Worm (Caenorhabditis elegans) whole organism, young adult: Measurements from ENCODE around the gene doxa-1.
A peak's percentile ranks its signal among the peaks of the same experiment; 100 is the strongest.

Source experiments
- B0019.2 ChIP-seq: fragments of 200-800 bp; sonication (Bioruptor generic); conservative IDR thresholded peaks from 2 replicates; pipeline ENCODE4 v1.3.6; 2022; ENCODE audit warnings: missing genetic modification reagents, missing genetic modification characterization, missing compliant biosample characterization
- B0035.1 ChIP-seq: sonication (generic microtip); optimal IDR thresholded peaks from 2 replicates; lab custom pipeline; 2016; ENCODE audit warnings: missing genetic modification characterization, mild to moderate bottlenecking, missing compliant biosample characterization, missing genotype, missing genetic modification reagents
- C06A6.2 ChIP-seq: fragments of 200-800 bp; sonication (Bioruptor generic); conservative IDR thresholded peaks from 2 replicates; pipeline ENCODE4 v1.3.6; 2022; ENCODE audit warnings: missing genetic modification characterization, missing compliant biosample characterization
- F22D6.2 ChIP-seq: sonication (generic microtip); optimal IDR thresholded peaks from 2 replicates; lab custom pipeline; 2016; ENCODE audit warnings: mild to moderate bottlenecking, missing genetic modification characterization, missing compliant biosample characterization
- F39B2.1 ChIP-seq: fragments of 200-800 bp; sonication (Bioruptor generic); IDR thresholded peaks from 2 replicates; pipeline ENCODE4 v1.3.6; 2022; ENCODE audit warnings: missing genetic modification reagents, missing genetic modification characterization, missing compliant biosample characterization
- F57A8.1 ChIP-seq: fragments of 200-800 bp; sonication (Bioruptor generic); optimal IDR thresholded peaks from 2 replicates; lab custom pipeline; 2018; ENCODE audit warnings: mild to moderate bottlenecking, missing genetic modification characterization, moderate library complexity, missing compliant biosample characterization
- F57C9.4 ChIP-seq: sonication (generic microtip); optimal IDR thresholded peaks from 2 replicates; lab custom pipeline; 2017; ENCODE audit warnings: mild to moderate bottlenecking, missing genetic modification characterization, missing compliant biosample characterization
- Y53G8AR.9 ChIP-seq: fragments of 200-800 bp; sonication (Bioruptor generic); conservative IDR thresholded peaks from 2 replicates; pipeline ENCODE4 v1.3.6; 2022; ENCODE audit warnings: missing genetic modification reagents, missing genetic modification characterization, missing compliant biosample characterization
- Y67H2A.10 ChIP-seq: fragments of 200-800 bp; sonication (Bioruptor generic); conservative IDR thresholded peaks from 2 replicates; pipeline ENCODE4 v1.3.6; 2022; ENCODE audit warnings: missing genetic modification reagents, missing genetic modification characterization, missing compliant biosample characterization
- akir-1 ChIP-seq: fragments of 200-800 bp; sonication (Bioruptor generic); optimal IDR thresholded peaks from 2 replicates; lab custom pipeline; 2018; ENCODE audit warnings: mild to moderate bottlenecking, missing genetic modification characterization, moderate library complexity, missing compliant biosample characterization
- attf-3 ChIP-seq: fragments of 200-800 bp; sonication (Bioruptor generic); conservative IDR thresholded peaks from 2 replicates; pipeline ENCODE4 v1.3.6; 2022; ENCODE audit warnings: missing genetic modification reagents, missing genetic modification characterization, missing compliant biosample characterization
- attf-5 ChIP-seq: fragments of 200-800 bp; sonication (Bioruptor generic); optimal IDR thresholded peaks from 2 replicates; lab custom pipeline; 2018; ENCODE audit warnings: mild to moderate bottlenecking, missing genetic modification characterization, missing compliant biosample characterization
- bed-1 ChIP-seq: fragments of 200-800 bp; sonication (Bioruptor generic); IDR thresholded peaks from 2 replicates; pipeline ENCODE4 v1.3.6; 2022; ENCODE audit warnings: missing genetic modification reagents, missing genetic modification characterization, missing compliant biosample characterization
- bed-2 ChIP-seq: fragments of 200-800 bp; sonication (Bioruptor generic); IDR thresholded peaks from 2 replicates; pipeline ENCODE4 v1.3.6; 2022; ENCODE audit warnings: missing genetic modification reagents, missing genetic modification characterization, missing compliant biosample characterization
- ccch-3 ChIP-seq: fragments of 200-800 bp; sonication (Bioruptor generic); optimal IDR thresholded peaks from 2 replicates; lab custom pipeline; 2018; ENCODE audit warnings: mild to moderate bottlenecking, missing genetic modification characterization, missing compliant biosample characterization
- ceh-40 ChIP-seq: fragments of 200-800 bp; sonication (Bioruptor generic); IDR thresholded peaks from 2 replicates; pipeline ENCODE4 v1.3.6; 2022; ENCODE audit warnings: missing genetic modification characterization, missing compliant biosample characterization
- dpff-1 ChIP-seq: sonication (generic microtip); optimal IDR thresholded peaks from 2 replicates; lab custom pipeline; 2017; ENCODE audit warnings: mild to moderate bottlenecking, missing genetic modification characterization, missing compliant biosample characterization
- dpl-1 ChIP-seq: fragments of 150-350 bp; optimal IDR thresholded peaks from 2 replicates; lab custom pipeline; 2014; ENCODE audit warnings: missing biosample characterization, missing genetic modification reagents, missing genetic modification characterization
- efl-1 ChIP-seq: fragments of 150-350 bp; optimal IDR thresholded peaks from 2 replicates; lab custom pipeline; 2014; ENCODE audit warnings: missing biosample characterization, missing genetic modification reagents, missing genetic modification characterization
- egrh-3 ChIP-seq: fragments of 200-800 bp; sonication (Bioruptor generic); IDR thresholded peaks from 2 replicates; pipeline ENCODE4 v1.3.6; 2022; ENCODE audit warnings: missing genetic modification reagents, missing genetic modification characterization, missing compliant biosample characterization
- gei-17 ChIP-seq: fragments of 200-800 bp; sonication (Bioruptor generic); optimal IDR thresholded peaks from 2 replicates; lab custom pipeline; 2018; ENCODE audit warnings: mild to moderate bottlenecking, missing genetic modification characterization, missing compliant biosample characterization
- hlh-12 ChIP-seq: sonication (generic microtip); optimal IDR thresholded peaks from 2 replicates; lab custom pipeline; 2016; ENCODE audit warnings: missing genetic modification characterization, missing compliant biosample characterization
- hmg-1.2 ChIP-seq: fragments of 200-800 bp; sonication (Bioruptor generic); IDR thresholded peaks from 2 replicates; pipeline ENCODE4 v1.3.6; 2022; ENCODE audit warnings: missing genetic modification reagents, missing genetic modification characterization, missing compliant biosample characterization
- hsf-1 ChIP-seq: fragments of 200-800 bp; sonication (Bioruptor generic); IDR thresholded peaks from 2 replicates; pipeline ENCODE4 v1.3.6; 2022; ENCODE audit warnings: missing genetic modification reagents, missing genetic modification characterization, missing compliant biosample characterization
- let-607 ChIP-seq, 2 experiments: fragments of 200-800 bp in 1 of 2; sonication (Bioruptor generic) in 1 of 2; sonication (generic microtip) in 1 of 2; optimal IDR thresholded peaks; 2 replicates each; lab custom pipeline; 2016 to 2018; ENCODE audit warnings: mild to moderate bottlenecking in 2 of 2, missing compliant biosample characterization in 2 of 2, missing genetic modification characterization in 2 of 2, moderate library complexity in 2 of 2, missing genotype in 1 of 2
- lsy-27 ChIP-seq: sonication (generic microtip); optimal IDR thresholded peaks from 2 replicates; lab custom pipeline; 2017; ENCODE audit warnings: missing genetic modification characterization, mild to moderate bottlenecking, missing compliant biosample characterization, antibody characterized with exemption, missing genotype, borderline replicate concordance; ENCODE audit not compliant: insufficient read depth
- madf-10 ChIP-seq: sonication (generic microtip); optimal IDR thresholded peaks from 2 replicates; lab custom pipeline; 2016; ENCODE audit warnings: mild to moderate bottlenecking, missing genetic modification characterization, missing compliant biosample characterization
- mcd-1 ChIP-seq: fragments of 200-800 bp; sonication (Bioruptor generic); IDR thresholded peaks from 2 replicates; pipeline ENCODE4 v1.3.6; 2022; ENCODE audit warnings: missing genetic modification reagents, missing genetic modification characterization, missing compliant biosample characterization
- nfya-1 ChIP-seq: sonication (generic microtip); optimal IDR thresholded peaks from 2 replicates; lab custom pipeline; 2017; ENCODE audit warnings: antibody characterized with exemption, missing compliant biosample characterization, missing genetic modification characterization, borderline replicate concordance; ENCODE audit not compliant: insufficient read depth
- nfya-2 ChIP-seq: fragments of 200-800 bp; sonication (Bioruptor generic); IDR thresholded peaks from 2 replicates; pipeline ENCODE4 v1.3.6; 2022; ENCODE audit warnings: missing genetic modification reagents, missing genetic modification characterization, missing compliant biosample characterization
- nhr-27 ChIP-seq: fragments of 200-800 bp; sonication (Bioruptor generic); optimal IDR thresholded peaks from 2 replicates; lab custom pipeline; 2018; ENCODE audit warnings: mild to moderate bottlenecking, missing genetic modification characterization, moderate library complexity, missing compliant biosample characterization
- rpc-1 ChIP-seq, 2 experiments: fragments of 150-350 bp in 1 of 2; sonication (generic microtip) in 1 of 2; optimal IDR thresholded peaks; 2 replicates each; lab custom pipeline; 2014 to 2018; ENCODE audit warnings: missing biosample characterization in 1 of 2, missing genetic modification characterization in 1 of 2, missing genetic modification reagents in 1 of 2, missing genotype in 1 of 2
- sdz-38 ChIP-seq: sonication (generic microtip); optimal IDR thresholded peaks from 2 replicates; lab custom pipeline; 2016; ENCODE audit warnings: missing genotype, missing genetic modification characterization, missing compliant biosample characterization
- snpc-1.1 ChIP-seq: sonication (generic microtip); optimal IDR thresholded peaks from 2 replicates; lab custom pipeline; 2017; ENCODE audit warnings: missing genetic modification characterization, mild to moderate bottlenecking, missing compliant biosample characterization, antibody characterized with exemption, moderate library complexity, missing genotype, missing genetic modification reagents; ENCODE audit not compliant: insufficient read depth
- unc-130 ChIP-seq: sonication (generic microtip); optimal IDR thresholded peaks from 2 replicates; lab custom pipeline; 2016; ENCODE audit warnings: missing genetic modification reagents, missing genetic modification characterization, missing compliant biosample characterization
- zim-3 ChIP-seq: sonication (generic microtip); optimal IDR thresholded peaks from 2 replicates; lab custom pipeline; 2017; ENCODE audit warnings: mild to moderate bottlenecking, missing genetic modification characterization, moderate library complexity, missing compliant biosample characterization
- ztf-22 ChIP-seq: fragments of 200-800 bp; sonication (Bioruptor generic); optimal IDR thresholded peaks from 2 replicates; lab custom pipeline; 2018; ENCODE audit warnings: mild to moderate bottlenecking, missing genetic modification characterization, moderate library complexity, missing compliant biosample characterization
- ztf-26 ChIP-seq: sonication (generic microtip); optimal IDR thresholded peaks from 2 replicates; lab custom pipeline; 2017; ENCODE audit warnings: missing genetic modification characterization, missing compliant biosample characterization
- ztf-6 ChIP-seq: fragments of 200-800 bp; sonication (Bioruptor generic); IDR thresholded peaks from 2 replicates; pipeline ENCODE4 v1.3.6; 2022; ENCODE audit warnings: missing genetic modification reagents, missing genetic modification characterization, missing compliant biosample characterization

The doxa-1 gene

DNA sequence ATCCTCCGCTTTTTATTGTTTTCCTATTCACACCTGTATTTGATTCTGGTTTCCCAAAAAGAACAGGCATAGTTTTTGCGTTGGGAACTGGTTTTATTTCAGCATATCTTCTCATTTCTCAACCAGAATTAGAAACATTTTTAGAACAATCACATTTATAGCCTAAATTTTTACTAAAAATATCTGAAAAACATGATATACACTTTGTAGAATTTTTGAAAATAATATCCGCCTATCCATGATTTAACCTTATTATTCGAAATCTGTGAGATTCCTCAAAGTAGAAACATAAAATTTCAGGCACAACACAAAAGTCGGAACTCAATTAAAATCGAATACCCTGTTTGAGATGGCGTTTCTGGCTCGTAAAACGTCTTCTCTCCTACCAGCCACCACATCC, 20.1 kb upstream of the doxa-1 start, which contains the start of gene acdh-6:
acdh-6 (plus strand) TSS at position 301 of the 400 bp plus-strand sequence.
- TF ChIP-seq dpl-1 (GFP tag; lab: Kevin White, UChicago) (no peak), bed-2 (GFP tag; lab: Robert Waterston, UW) (no peak), dpff-1 (tag; lab: Kevin White, UChicago) (no peak), let-607 (tag; optimal IDR thresholded peaks at IDR 0.05; lab: Kevin White, UChicago) (no peak), lsy-27 (tag; lab: Kevin White, UChicago) (no peak), akir-1 (GFP tag; lab: Kevin White, UChicago) (no peak), F57A8.1 (GFP tag; lab: Kevin White, UChicago) (no peak), gei-17 (GFP tag; lab: Kevin White, UChicago) (no peak), Y53G8AR.9 (GFP tag; lab: Robert Waterston, UW) (no peak), efl-1 (GFP tag; lab: Kevin White, UChicago) (no peak), B0019.2 (GFP tag; lab: Robert Waterston, UW) (no peak), attf-3 (GFP tag; lab: Robert Waterston, UW) (no peak), rpc-1 (optimal IDR thresholded peaks at IDR 0.05; lab: Kevin White, UChicago) (no peak), rpc-1 (tag; optimal IDR thresholded peaks at IDR 0.05; lab: Kevin White, UChicago) (no peak), ztf-6 (GFP tag; lab: Robert Waterston, UW) (no peak), ztf-22 (no peak), B0035.1 (no peak), ceh-40 (no peak), mcd-1 (GFP tag; lab: Robert Waterston, UW) (no peak), Y67H2A.10 (no peak)

DNA sequence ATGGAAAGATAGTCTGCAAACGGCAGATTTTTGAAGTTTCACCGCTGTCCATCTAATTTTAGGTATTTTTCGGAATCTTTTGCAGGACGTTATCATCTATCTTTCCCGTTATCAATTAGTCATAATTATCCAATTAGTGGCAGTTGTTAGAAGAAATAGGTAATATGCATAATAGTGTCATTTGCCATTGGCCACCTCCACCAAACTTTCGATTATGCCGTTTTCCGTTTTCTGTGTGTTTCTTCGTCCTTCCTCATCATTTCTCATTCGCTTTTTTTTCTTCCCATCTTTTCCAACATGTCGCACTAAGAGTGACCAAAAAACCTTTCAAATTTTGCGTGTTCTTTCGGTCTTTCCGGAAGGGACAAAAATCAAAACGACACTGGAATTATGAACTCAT, 16.5 kb upstream of the doxa-1 start:
- no peak for TF ChIP-seq C06A6.2 (GFP tag; lab: Robert Waterston, UW)
- TF ChIP-seq snpc-1.1 (tag; lab: Kevin White, UChicago) = no peak
- no peak for TF ChIP-seq hsf-1 (GFP tag; lab: Robert Waterston, UW)
- TF ChIP-seq ztf-26 = no peak

DNA sequence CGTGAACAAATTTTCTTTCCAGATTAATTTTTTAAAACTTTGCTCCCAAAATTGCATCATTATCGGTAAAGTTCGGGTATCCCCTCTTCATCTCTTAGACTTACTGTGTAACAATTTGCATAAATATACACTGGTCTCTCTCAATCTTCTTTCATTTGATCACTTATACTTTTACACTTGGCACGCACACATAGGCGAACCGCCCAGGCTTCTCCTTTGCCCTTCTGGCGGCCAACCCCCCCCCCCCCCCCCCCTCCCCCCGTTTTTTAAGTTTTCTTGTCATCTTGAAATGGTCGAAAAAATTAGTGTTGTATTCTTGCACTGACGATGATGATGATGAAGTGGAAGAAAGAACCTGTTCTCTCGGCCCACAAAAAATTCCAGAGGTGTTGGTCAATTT, 10.6 kb upstream of the doxa-1 start:
- TF ChIP-seq attf-3 (GFP tag; lab: Robert Waterston, UW) (no peak), nfya-2 (GFP tag; lab: Robert Waterston, UW) (no peak), ccch-3 (GFP tag; lab: Kevin White, UChicago) (no peak), egrh-3 (GFP tag; lab: Robert Waterston, UW) (peak; percentile 72; the same call in 1 of the 2 replicates)

DNA sequence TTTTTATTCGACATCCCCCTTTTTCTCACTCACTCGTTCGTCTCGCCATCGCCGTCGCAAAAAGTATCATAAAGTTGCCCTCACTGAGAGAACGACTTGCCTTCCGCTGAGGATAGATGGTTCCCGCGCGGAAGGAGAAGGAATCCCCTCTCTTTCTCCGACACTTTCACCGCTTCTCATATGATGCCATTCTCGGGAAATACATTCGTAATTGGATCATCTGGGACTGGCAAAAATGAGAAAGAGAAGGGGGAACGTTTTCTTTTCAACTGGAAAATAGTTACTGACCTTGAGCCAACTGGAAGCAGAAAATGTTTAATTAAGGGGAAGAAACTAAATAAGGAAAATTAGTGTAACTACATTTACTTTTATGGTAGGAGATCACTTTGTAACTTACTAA, 9.1 kb upstream of the doxa-1 start:
- TF ChIP-seq F57A8.1 (GFP tag; lab: Kevin White, UChicago) (no peak), sdz-38 (tag; lab: Kevin White, UChicago) (no peak), dpff-1 (tag; lab: Kevin White, UChicago) (no peak), madf-10 (tag; lab: Kevin White, UChicago) (no peak)

DNA sequence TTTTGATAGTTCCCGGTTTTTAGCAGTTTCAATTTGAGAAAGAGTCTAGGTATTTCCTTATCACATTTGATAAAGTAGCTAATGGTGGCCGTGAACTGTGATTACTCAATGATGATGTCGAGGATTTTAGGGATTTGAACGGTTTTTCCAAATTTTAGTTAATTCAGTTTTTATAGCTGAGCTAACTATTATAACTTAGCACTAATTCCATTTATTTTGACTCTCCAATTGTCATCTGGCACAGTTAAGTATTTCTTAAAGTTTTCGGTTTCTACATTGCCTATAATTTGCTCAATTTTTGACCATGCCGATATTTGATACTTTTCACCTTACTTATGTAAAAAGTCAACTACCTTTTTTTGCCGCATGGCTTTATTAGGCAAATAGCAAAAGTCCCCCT, 7.6 kb upstream of the doxa-1 start:
- no peak for TF ChIP-seq nhr-27 (tag; lab: Kevin White, UChicago)
- no peak for TF ChIP-seq F39B2.1
- TF ChIP-seq attf-5 (GFP tag; lab: Kevin White, UChicago) = no peak
- no peak for TF ChIP-seq B0019.2 (GFP tag; lab: Robert Waterston, UW)
- TF ChIP-seq unc-130 = no peak
- TF ChIP-seq zim-3 (tag; lab: Kevin White, UChicago) = no peak
- TF ChIP-seq ztf-22 = no peak
- TF ChIP-seq ztf-26 = no peak
- TF ChIP-seq nfya-1 = no peak
- TF ChIP-seq bed-1 (GFP tag; lab: Robert Waterston, UW) = no peak
- TF ChIP-seq hmg-1.2 (GFP tag; lab: Robert Waterston, UW) = no peak
- TF ChIP-seq F57C9.4 (tag; lab: Kevin White, UChicago) = no peak
- TF ChIP-seq F22D6.2 (tag; lab: Kevin White, UChicago) = no peak
- no peak for TF ChIP-seq hlh-12 (tag; lab: Kevin White, UChicago)
